Fruit fly (Drosophila melanogaster): ENCODE data around the gene Pus1.

The Pus1 gene

DNA sequence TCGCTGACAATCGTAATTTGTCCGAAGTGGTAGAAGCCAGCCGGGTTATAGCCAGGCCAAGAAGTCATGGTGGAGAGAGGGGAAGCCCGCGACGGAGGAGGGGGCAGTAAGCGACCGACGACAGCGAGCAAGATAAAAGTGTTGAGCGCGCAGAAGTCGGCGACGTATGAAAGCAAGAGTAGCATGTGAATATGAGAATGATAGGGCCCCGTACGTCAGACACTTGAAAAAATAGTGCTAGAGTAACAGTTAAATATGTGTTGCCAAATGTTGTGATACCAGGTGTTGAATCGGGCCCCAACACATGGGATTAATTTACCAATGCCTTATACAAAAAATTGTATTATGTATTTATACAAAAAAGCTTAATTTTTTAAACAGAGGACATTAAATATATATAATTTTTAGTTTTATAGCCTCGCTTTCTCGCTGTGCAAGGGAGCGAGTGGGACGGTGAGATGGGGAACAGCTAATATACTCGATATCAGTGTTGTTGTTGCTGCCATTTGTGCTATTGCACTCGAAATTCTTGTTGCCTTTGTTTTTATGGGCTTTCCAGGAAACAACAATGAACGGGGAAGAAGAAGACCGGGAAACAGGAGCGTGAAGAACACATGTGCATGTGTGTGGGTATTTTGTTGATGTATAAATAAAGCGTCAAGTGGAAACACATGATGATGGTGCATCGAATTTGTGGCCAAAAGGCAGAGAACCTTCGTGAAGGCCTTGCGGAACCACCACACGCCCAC lies 42.4 kb downstream of the Pus1 start (continued):
- TF ChIP-seq toy (GFP tag; IDR thresholded peaks at IDR 0.05) (peak; percentile 69; the same call in 1 of the 2 replicates), CG16815 (GFP tag; optimal IDR thresholded peaks at IDR 0.05) (peak; percentile 87), chm (GFP tag; IDR thresholded peaks at IDR 0.05) (peak; percentile 58), Hand (GFP tag; optimal IDR thresholded peaks at IDR 0.05) (peak; percentile 77), B-H1 (GFP tag; IDR thresholded peaks at IDR 0.05) (peak; percentile 75), CG32772 (GFP tag; IDR thresholded peaks at IDR 0.05) (peak; percentile 82), D19B (GFP tag; optimal IDR thresholded peaks at IDR 0.05) (peak; percentile 64), CG8765 (GFP tag; IDR thresholded peaks at IDR 0.05) (no peak; the same call in 1 of the 2 replicates), Ravus (GFP tag; IDR thresholded peaks at IDR 0.05) (peak; percentile 40; the same call in 1 of the 2 replicates), HmgZ (tag; optimal IDR thresholded peaks at IDR 0.05) (peak; percentile 91), dati (GFP tag; IDR thresholded peaks at IDR 0.05) (peak; percentile 62; the same call in 1 of the 2 replicates), CG31224 (GFP tag; IDR thresholded peaks at IDR 0.05) (peak; percentile 67; the same call in 1 of the 2 replicates), lilli (GFP tag; optimal IDR thresholded peaks at IDR 0.05) (peak; percentile 81), Deaf1 (tag; optimal IDR thresholded peaks at IDR 0.05) (peak; percentile 82), her (GFP tag; optimal IDR thresholded peaks at IDR 0.05) (no peak), HHEX (GFP tag; optimal IDR thresholded peaks at IDR 0.05) (peak; percentile 88), CG7271 (tag; optimal IDR thresholded peaks at IDR 0.05) (no peak), btn (GFP tag; optimal IDR thresholded peaks at IDR 0.05) (no peak), so (GFP tag; IDR thresholded peaks at IDR 0.05) (peak; percentile 75), CG16779 (GFP tag; IDR thresholded peaks at IDR 0.05) (peak; percentile 43; the same call in 1 of the 2 replicates), pita (GFP tag; optimal IDR thresholded peaks at IDR 0.05) (no peak), NfI (GFP tag; optimal IDR thresholded peaks at IDR 0.05) (peak; percentile 88), CG17361 (GFP tag; IDR thresholded peaks at IDR 0.05) (peak; percentile 85), CG10565 (GFP tag; optimal IDR thresholded peaks at IDR 0.05) (peak; percentile 25), caup (GFP tag; optimal IDR thresholded peaks at IDR 0.05; ENCODE audit: severe bottlenecking) (peak; percentile 86), tgo (GFP tag; IDR thresholded peaks at IDR 0.05) (peak; percentile 89), B-H2 (GFP tag; optimal IDR thresholded peaks at IDR 0.05) (peak; percentile 74), CG3838 (GFP tag; optimal IDR thresholded peaks at IDR 0.05) (peak; percentile 41), HLH54F (GFP tag; optimal IDR thresholded peaks at IDR 0.05) (peak; percentile 43), wor (GFP tag; IDR thresholded peaks at IDR 0.05) (peak; percentile 77), ems (GFP tag; optimal IDR thresholded peaks at IDR 0.05) (peak; percentile 63), CG17612 (GFP tag; IDR thresholded peaks at IDR 0.05) (peak; percentile 56), E2f1 (GFP tag; IDR thresholded peaks at IDR 0.05) (peak; percentile 75), hbn (GFP tag; IDR thresholded peaks at IDR 0.05; ENCODE audit: partially characterized antibody) (no peak), CG1233 (GFP tag; optimal IDR thresholded peaks at IDR 0.05) (peak; percentile 80), tna (GFP tag; IDR thresholded peaks at IDR 0.05; ENCODE audit: partially characterized antibody) (no peak), otp (GFP tag; IDR thresholded peaks at IDR 0.05) (peak; percentile 77), CG11695 (GFP tag; IDR thresholded peaks at IDR 0.05) (peak; percentile 80; the same call in 2 of the 3 replicates), Usf (GFP tag; optimal IDR thresholded peaks at IDR 0.05) (peak; percentile 76), Optix (GFP tag; IDR thresholded peaks at IDR 0.05) (peak; percentile 78), al (GFP tag; IDR thresholded peaks at IDR 0.05) (peak; percentile 75), CG31441 (GFP tag; IDR thresholded peaks at IDR 0.05) (peak; percentile 86), CG42726 (GFP tag; IDR thresholded peaks at IDR 0.05; ENCODE audit: partially characterized antibody) (0 out of 2 replicates have a peak, but pooled peaks have one; percentile 27), corto (GFP tag; optimal IDR thresholded peaks at IDR 0.05) (peak; percentile 90), Nf-YC (tag; optimal IDR thresholded peaks at IDR 0.05) (peak; percentile 65), ro (GFP tag; IDR thresholded peaks at IDR 0.05) (peak; percentile 63), nmo (GFP tag; optimal IDR thresholded peaks at IDR 0.05) (peak; percentile 90), hb (GFP tag; IDR thresholded peaks at IDR 0.05; ENCODE audit: partially characterized antibody) (no peak), amos (GFP tag; IDR thresholded peaks at IDR 0.05; ENCODE audit: partially characterized antibody) (peak; percentile 32; the same call in 1 of the 2 replicates)

Measured in whole organism, embryonic.